Fruit fly (Drosophila melanogaster): ENCODE results near the gene Vml.

Gene Vml

DNA sequence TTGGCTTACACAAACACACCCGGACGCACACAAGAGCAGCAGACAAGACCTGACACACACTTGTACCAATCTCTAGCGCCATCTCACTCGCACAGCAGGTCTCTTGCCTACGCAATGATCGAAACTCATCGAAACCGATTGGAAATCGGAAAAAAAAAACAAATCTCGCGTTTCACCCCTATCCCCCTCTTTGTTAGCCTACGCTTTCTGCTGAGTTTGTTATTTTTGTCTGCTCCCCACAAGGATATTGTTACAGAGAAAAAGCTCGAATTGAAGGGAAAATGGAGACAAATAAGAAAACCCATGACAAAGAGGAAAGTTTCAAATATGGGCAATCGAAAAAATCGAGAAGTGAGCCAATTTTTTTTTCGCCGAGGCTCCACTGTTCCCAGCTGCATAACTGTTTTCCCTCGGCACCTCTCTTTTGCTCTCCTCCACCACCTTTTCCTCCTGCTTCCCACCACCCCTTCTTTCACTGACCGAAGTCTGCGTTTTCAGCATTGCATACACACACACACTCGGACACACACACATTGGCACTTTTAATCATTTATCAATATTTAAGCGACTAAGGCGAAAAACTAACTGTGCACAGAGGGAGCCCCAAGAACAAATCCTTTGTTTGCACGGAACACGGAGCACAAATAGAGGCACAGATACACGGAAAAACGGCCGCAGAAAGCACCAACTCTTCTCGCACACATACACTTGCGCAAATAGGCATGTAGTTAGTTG, 5.6 kb upstream of the Vml start (continued):
- TF ChIP-seq nom (GFP tag; optimal IDR thresholded peaks at IDR 0.05) (peak; percentile 49), CG9932 (GFP tag; IDR thresholded peaks at IDR 0.05) (0 out of 2 replicates have a peak, but pooled peaks have one; percentile 9), CG33213 (GFP tag; optimal IDR thresholded peaks at IDR 0.05) (no peak), zf30C (GFP tag; optimal IDR thresholded peaks at IDR 0.05) (no peak), Lpt (GFP tag; optimal IDR thresholded peaks at IDR 0.05) (no peak), Oli (tag; optimal IDR thresholded peaks at IDR 0.05) (no peak), Elba2 (GFP tag; optimal IDR thresholded peaks at IDR 0.05) (no peak), CG2199 (GFP tag; IDR thresholded peaks at IDR 0.05) (no peak), CG17612 (GFP tag; IDR thresholded peaks at IDR 0.05) (no peak), CG7271 (tag; optimal IDR thresholded peaks at IDR 0.05) (no peak), CG7556 (GFP tag; optimal IDR thresholded peaks at IDR 0.05) (peak; percentile 18), her (GFP tag; optimal IDR thresholded peaks at IDR 0.05) (no peak), Dip3 (GFP tag; optimal IDR thresholded peaks at IDR 0.05) (no peak), Hand (GFP tag; optimal IDR thresholded peaks at IDR 0.05) (peak; percentile 11), CG1832 (GFP tag; optimal IDR thresholded peaks at IDR 0.05) (peak; percentile 50), CG13123 (GFP tag; optimal IDR thresholded peaks at IDR 0.05) (no peak), CG1024 (GFP tag; IDR thresholded peaks at IDR 0.05) (no peak), Spps (tag; optimal IDR thresholded peaks at IDR 0.05) (no peak), cad (GFP tag; optimal IDR thresholded peaks at IDR 0.05) (no peak), CG11504 (tag; optimal IDR thresholded peaks at IDR 0.05) (no peak), inv (GFP tag; IDR thresholded peaks at IDR 0.05; ENCODE audit: partially characterized antibody) (no peak), dmrt11E (tag; optimal IDR thresholded peaks at IDR 0.05) (no peak), ara (GFP tag; IDR thresholded peaks at IDR 0.05) (no peak), Poxn (GFP tag; IDR thresholded peaks at IDR 0.05) (no peak), en (GFP tag; optimal IDR thresholded peaks at IDR 0.05) (no peak), Atf3 (GFP tag; optimal IDR thresholded peaks at IDR 0.05) (no peak), Optix (GFP tag; IDR thresholded peaks at IDR 0.05) (no peak), Nf-YB (GFP tag; optimal IDR thresholded peaks at IDR 0.05) (no peak), Dref (GFP tag; IDR thresholded peaks at IDR 0.05) (peak; percentile 57), CG15696 (tag; optimal IDR thresholded peaks at IDR 0.05) (peak; percentile 13), psq (GFP tag; optimal IDR thresholded peaks at IDR 0.05) (no peak), sob (GFP tag; IDR thresholded peaks at IDR 0.05) (no peak), Nf-YA (GFP tag; IDR thresholded peaks at IDR 0.05) (no peak), CG14014 (GFP tag; IDR thresholded peaks at IDR 0.05) (no peak), gem (tag; optimal IDR thresholded peaks at IDR 0.05) (no peak), seq (GFP tag; IDR thresholded peaks at IDR 0.05) (no peak), lbe (GFP tag; optimal IDR thresholded peaks at IDR 0.05) (no peak), CG13296 (GFP tag; optimal IDR thresholded peaks at IDR 0.05) (no peak), nmo (GFP tag; optimal IDR thresholded peaks at IDR 0.05) (no peak), amos (GFP tag; IDR thresholded peaks at IDR 0.05; ENCODE audit: partially characterized antibody) (no peak; the same call in 1 of the 2 replicates), CrebB (tag; optimal IDR thresholded peaks at IDR 0.05) (no peak), CG10654 (GFP tag; optimal IDR thresholded peaks at IDR 0.05) (no peak), BEAF-32 (GFP tag; optimal IDR thresholded peaks at IDR 0.05) (no peak), zen (tag; optimal IDR thresholded peaks at IDR 0.05) (no peak), CG10543 (GFP tag; optimal IDR thresholded peaks at IDR 0.05) (no peak), cato (GFP tag; optimal IDR thresholded peaks at IDR 0.05; ENCODE audit: borderline replicate concordance) (no peak), CG6813 (GFP tag; optimal IDR thresholded peaks at IDR 0.05) (no peak), prd (optimal IDR thresholded peaks at IDR 0.05) (no peak), prd (GFP tag; IDR thresholded peaks at IDR 0.05) (no peak), lola (GFP tag; optimal IDR thresholded peaks at IDR 0.05) (peak in 1 of 3 experiments; percentile 9)

All from whole organism, embryonic.